Fruit fly (Drosophila melanogaster) whole organism, wandering third instar larva: ENCODE data around the gene ND-51.

Experiments
- Myc ChIP-seq: fragments of >200 bp; optimal IDR thresholded peaks from 2 replicates; lab custom pipeline; 2017
- brk ChIP-seq: fragments of 200-800 bp; sonication (Bioruptor generic); optimal IDR thresholded peaks from 2 replicates; lab custom pipeline; 2016; ENCODE audit warnings: missing biosample characterization, mild to moderate bottlenecking, missing genetic modification characterization
- psq ChIP-seq: fragments of 200-800 bp; sonication (Bioruptor generic); optimal IDR thresholded peaks from 3 replicates; lab custom pipeline; 2017; ENCODE audit warnings: missing biosample characterization, mild to moderate bottlenecking, missing genetic modification characterization, moderate library complexity

DNA sequence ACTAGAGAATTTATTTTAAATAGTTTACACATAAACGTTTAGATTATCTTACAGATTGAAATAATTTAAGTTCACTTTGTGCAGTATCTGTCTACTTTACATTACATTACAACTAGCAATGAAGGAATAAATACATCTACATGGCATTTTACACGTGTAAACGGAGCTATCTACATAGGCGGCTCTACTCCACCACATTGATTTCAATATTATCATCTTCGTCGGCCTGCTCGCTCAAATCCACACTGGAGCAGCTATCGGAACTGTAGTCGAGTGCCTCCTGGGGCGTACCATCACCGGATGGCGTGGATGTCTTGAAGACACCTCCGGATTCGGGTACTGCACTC is 49.5 kb downstream of the ND-51 start:
- TF ChIP-seq brk = no peak
- no peak for TF ChIP-seq psq (GFP tag; lab: Kevin White, UChicago)
- TF ChIP-seq Myc (lab: Kevin White, UChicago) = no peak
